Worm (Caenorhabditis elegans) whole organism, L1 larva: ENCODE measurements around the gene ncs-6.

Experiments used
- aha-1 ChIP-seq: fragments of 150-350 bp; optimal IDR thresholded peaks from 2 replicates; lab custom pipeline; 2014; ENCODE audit warnings: missing biosample characterization, missing genetic modification characterization
- lin-39 ChIP-seq: fragments of 150-350 bp; optimal IDR thresholded peaks from 2 replicates; lab custom pipeline; 2014; ENCODE audit warnings: missing biosample characterization, missing genetic modification reagents, missing genetic modification characterization
- lsy-2 ChIP-seq, 2 experiments: fragments of 150-350 bp; optimal IDR thresholded peaks; 2 replicates each; lab custom pipeline; 2014; ENCODE audit warnings: missing biosample characterization in 2 of 2, missing genetic modification characterization in 2 of 2
- mab-9 ChIP-seq: fragments of 200-800 bp; sonication (Bioruptor generic); IDR thresholded peaks from 2 replicates; pipeline ENCODE4 v1.3.6; 2022; ENCODE audit warnings: missing genetic modification reagents, missing genetic modification characterization, missing compliant biosample characterization
- mdl-1 ChIP-seq, 2 experiments: fragments of 150-350 bp; optimal IDR thresholded peaks; 2 replicates each; lab custom pipeline; 2014 to 2017; ENCODE audit warnings: missing biosample characterization in 2 of 2, missing genetic modification characterization in 2 of 2, inconsistent platforms in 1 of 2
- nhr-12 ChIP-seq: sonication (generic microtip); optimal IDR thresholded peaks from 2 replicates; lab custom pipeline; 2017; ENCODE audit warnings: missing biosample characterization, missing genetic modification characterization
- nhr-76 ChIP-seq: sonication (generic microtip); optimal IDR thresholded peaks from 2 replicates; lab custom pipeline; 2017; ENCODE audit warnings: missing biosample characterization, missing genetic modification characterization
- sptf-1 ChIP-seq: fragments of 150-350 bp; optimal IDR thresholded peaks from 2 replicates; lab custom pipeline; 2014; ENCODE audit warnings: missing biosample characterization, missing genetic modification characterization

- TF ChIP-seq aha-1 (tag; lab: Kevin White, UChicago), result no peak
- no peak for TF ChIP-seq mdl-1 (tag; optimal IDR thresholded peaks at IDR 0.05; lab: Kevin White, UChicago)
- no peak for TF ChIP-seq nhr-12 (tag; lab: Kevin White, UChicago)
- no peak for TF ChIP-seq nhr-76
- no peak for TF ChIP-seq lin-39 (tag; lab: Kevin White, UChicago)
- no peak for TF ChIP-seq sptf-1 (tag; lab: Kevin White, UChicago)
- no peak for TF ChIP-seq lsy-2 (tag; optimal IDR thresholded peaks at IDR 0.05; lab: Kevin White, UChicago)
- no peak for TF ChIP-seq mab-9 (GFP tag; lab: Robert Waterston, UW)
Observed at ce11 chrII:3567066-3567465, 38.8 kb upstream of the ncs-6 start.
